Worm (Caenorhabditis elegans): ENCODE data around the gene F40F8.5.

DNA sequence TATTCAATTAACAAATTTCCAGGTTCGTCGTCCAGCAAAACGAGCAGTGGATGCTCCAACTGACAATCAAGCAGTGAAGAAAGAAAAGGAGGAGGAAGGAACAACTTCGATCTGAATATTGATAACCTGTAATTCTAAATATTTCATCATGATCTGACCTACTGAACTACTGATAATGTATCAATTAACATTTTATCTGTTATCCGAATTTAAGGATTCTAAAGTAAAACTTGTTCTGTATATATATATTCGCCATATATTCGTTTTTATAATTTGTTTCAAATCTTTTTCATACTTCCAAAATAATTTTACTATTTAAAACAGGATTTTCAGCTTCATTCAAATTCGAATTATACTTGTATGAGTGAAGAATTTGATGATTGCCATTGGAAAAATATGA lies 26.9 kb downstream of the F40F8.5 start, which contains the start of gene apc-17:
- TF ChIP-seq madf-2 (tag; optimal IDR thresholded peaks at IDR 0.05), result no peak
- no peak for TF ChIP-seq nhr-232 (tag; optimal IDR thresholded peaks at IDR 0.05)
- no peak for TF ChIP-seq syd-9 (tag; optimal IDR thresholded peaks at IDR 0.05)
- TF ChIP-seq nhr-11 (tag; optimal IDR thresholded peaks at IDR 0.05), result no peak
- TF ChIP-seq unc-3 (GFP tag; conservative IDR thresholded peaks at IDR 0.05), result no peak
- TF ChIP-seq unc-3 (tag; optimal IDR thresholded peaks at IDR 0.05), result no peak
- TF ChIP-seq ceh-9 (tag; optimal IDR thresholded peaks at IDR 0.05), result no peak
- TF ChIP-seq ets-4 (tag; optimal IDR thresholded peaks at IDR 0.05), result no peak
- TF ChIP-seq pha-4 (tag; optimal IDR thresholded peaks at IDR 0.05), result no peak
- no peak for TF ChIP-seq rnt-1 (tag; optimal IDR thresholded peaks at IDR 0.05)
- TF ChIP-seq pqm-1 (tag; optimal IDR thresholded peaks at IDR 0.05), result no peak
- TF ChIP-seq ztf-16 (tag; optimal IDR thresholded peaks at IDR 0.05), result no peak

All from whole organism, late embryonic.